Fruit fly (Drosophila melanogaster): Measurements from ENCODE around the gene CG17292.
A peak's percentile ranks its signal among the peaks of the same experiment; 100 is the strongest.

CG17292 gene

dm6 chr2L:8384108-8384601, 13.9 kb downstream of the CG17292 start, which contains the start of the genes Dad1 and CG13384 (continued):
- no peak for TF ChIP-seq CG12236 (GFP tag; optimal IDR thresholded peaks at IDR 0.05)
- peak; percentile 65 for TF ChIP-seq CG11696 (GFP tag; IDR thresholded peaks at IDR 0.05)
- TF ChIP-seq ssp (GFP tag; IDR thresholded peaks at IDR 0.05), result peak; percentile 86
- peak; percentile 30 for TF ChIP-seq Dp (GFP tag; optimal IDR thresholded peaks at IDR 0.05)
- peak; percentile 52 for TF ChIP-seq pfk (GFP tag; optimal IDR thresholded peaks at IDR 0.05)
- TF ChIP-seq CG10209 (GFP tag; optimal IDR thresholded peaks at IDR 0.05), result peak; percentile 92
- TF ChIP-seq tna (GFP tag; IDR thresholded peaks at IDR 0.05; ENCODE audit: partially characterized antibody), result no peak
- TF ChIP-seq CG10959 (GFP tag; IDR thresholded peaks at IDR 0.05), result peak; percentile 69
- no peak for TF ChIP-seq z (GFP tag; IDR thresholded peaks at IDR 0.05)
- no peak for TF ChIP-seq eve (GFP tag; optimal IDR thresholded peaks at IDR 0.05)
- TF ChIP-seq CG31441 (GFP tag; IDR thresholded peaks at IDR 0.05), result peak; percentile 97
- peak; percentile 93 for TF ChIP-seq CG32772 (GFP tag; IDR thresholded peaks at IDR 0.05)
- TF ChIP-seq dpn (GFP tag; optimal IDR thresholded peaks at IDR 0.05), result peak; percentile 62 to 93
- peak; percentile 92 for TF ChIP-seq CG17385 (GFP tag; optimal IDR thresholded peaks at IDR 0.05)
- peak; percentile 89 for TF ChIP-seq BtbVII (GFP tag; optimal IDR thresholded peaks at IDR 0.05)
- peak; percentile 96 for TF ChIP-seq sug (tag; optimal IDR thresholded peaks at IDR 0.05)
- peak; percentile 90 for TF ChIP-seq CG6272 (GFP tag; IDR thresholded peaks at IDR 0.05)
- TF ChIP-seq YL-1 (GFP tag; optimal IDR thresholded peaks at IDR 0.05), result peak; percentile 54
- peak; percentile 80 for TF ChIP-seq Asciz (GFP tag; optimal IDR thresholded peaks at IDR 0.05)
- peak; percentile 21 for TF ChIP-seq Atf-2 (GFP tag; optimal IDR thresholded peaks at IDR 0.05)
- peak; percentile 74; the same call in 1 of the 2 replicates for TF ChIP-seq ham (GFP tag; IDR thresholded peaks at IDR 0.05)
- TF ChIP-seq CG18262 (tag; optimal IDR thresholded peaks at IDR 0.05), result peak; percentile 94
- peak; percentile 92 for TF ChIP-seq Hand (GFP tag; optimal IDR thresholded peaks at IDR 0.05)
- peak; percentile 91 for TF ChIP-seq CG7372 (GFP tag; IDR thresholded peaks at IDR 0.05)
- peak; percentile 97 for TF ChIP-seq gem (tag; optimal IDR thresholded peaks at IDR 0.05)
- TF ChIP-seq Side (GFP tag; optimal IDR thresholded peaks at IDR 0.05), result no peak
- peak; percentile 100 for TF ChIP-seq grau (tag; optimal IDR thresholded peaks at IDR 0.05)
- TF ChIP-seq dmrt99B (tag; optimal IDR thresholded peaks at IDR 0.05), result peak; percentile 94
- peak; percentile 82 for TF ChIP-seq Spps (tag; optimal IDR thresholded peaks at IDR 0.05)
- peak; percentile 86 for TF ChIP-seq HmgZ (tag; optimal IDR thresholded peaks at IDR 0.05)
- no peak for TF ChIP-seq Antp (GFP tag; optimal IDR thresholded peaks at IDR 0.05)
- peak; percentile 33 for TF ChIP-seq CG1603 (tag; optimal IDR thresholded peaks at IDR 0.05)
- peak; percentile 69 for TF ChIP-seq mam (GFP tag; optimal IDR thresholded peaks at IDR 0.05)
- peak; percentile 87 for TF ChIP-seq salm (tag; optimal IDR thresholded peaks at IDR 0.05)
- TF ChIP-seq otp (GFP tag; IDR thresholded peaks at IDR 0.05), result 0 out of 3 replicates have a peak, but pooled peaks have one; percentile 55
- peak; percentile 92 for TF ChIP-seq CG10267 (tag; optimal IDR thresholded peaks at IDR 0.05)
- TF ChIP-seq br (optimal IDR thresholded peaks at IDR 0.05), result no peak
- TF ChIP-seq sima (GFP tag; optimal IDR thresholded peaks at IDR 0.05), result no peak
- no peak for TF ChIP-seq p53 (GFP tag; optimal IDR thresholded peaks at IDR 0.05)
- peak; percentile 90 for TF ChIP-seq CG12155 (GFP tag; optimal IDR thresholded peaks at IDR 0.05)
- no peak for TF ChIP-seq sc (optimal IDR thresholded peaks at IDR 0.05)
- peak; percentile 72 for TF ChIP-seq sc (GFP tag; optimal IDR thresholded peaks at IDR 0.05)
- no peak for TF ChIP-seq sr (GFP tag; IDR thresholded peaks at IDR 0.05)
- TF ChIP-seq CG9817 (tag; optimal IDR thresholded peaks at IDR 0.05), result peak; percentile 94
- peak; percentile 69 for TF ChIP-seq CG9797 (GFP tag; optimal IDR thresholded peaks at IDR 0.05)
- TF ChIP-seq CG31365 (tag; optimal IDR thresholded peaks at IDR 0.05), result no peak
- peak; percentile 85 for TF ChIP-seq CG11093 (GFP tag; IDR thresholded peaks at IDR 0.05)
- TF ChIP-seq Xbp1 (GFP tag; optimal IDR thresholded peaks at IDR 0.05), result peak; percentile 95
- no peak for TF ChIP-seq fru (optimal IDR thresholded peaks at IDR 0.05)
- TF ChIP-seq CG10462 (GFP tag; optimal IDR thresholded peaks at IDR 0.05), result peak; percentile 81
- TF ChIP-seq gro (GFP tag; optimal IDR thresholded peaks at IDR 0.05), result peak; percentile 20
- peak in 1 of 2 experiments; percentile 90 for TF ChIP-seq bsh (GFP tag; optimal IDR thresholded peaks at IDR 0.05)
